Fruit fly (Drosophila melanogaster) whole organism, prepupa: ENCODE measurements around the gene brv2.

Experiments used
- CG10631 ChIP-seq: fragments of 200-800 bp; sonication (Bioruptor generic); optimal IDR thresholded peaks from 2 replicates; lab custom pipeline; 2016; ENCODE audit warnings: missing biosample characterization, missing genetic modification characterization
- CG11294 ChIP-seq: fragments of 200-800 bp; sonication (Bioruptor generic); IDR thresholded peaks from 2 replicates; pipeline ENCODE4 v1.3.6; 2022; ENCODE audit warnings: missing biosample characterization, missing genetic modification characterization
- CG15336 ChIP-seq: fragments of 200-800 bp; sonication (Bioruptor generic); IDR thresholded peaks from 2 replicates; pipeline ENCODE4 v1.3.6; 2022; ENCODE audit warnings: missing biosample characterization, missing genetic modification characterization
- CG1621 ChIP-seq: fragments of 200-800 bp; sonication (Bioruptor generic); optimal IDR thresholded peaks from 3 replicates; lab custom pipeline; 2018; ENCODE audit warnings: missing biosample characterization, mild to moderate bottlenecking, missing genetic modification characterization
- CG16779 ChIP-seq: fragments of 200-800 bp; sonication (Bioruptor generic); optimal IDR thresholded peaks from 3 replicates; lab custom pipeline; 2017; ENCODE audit warnings: missing biosample characterization, mild to moderate bottlenecking, missing genetic modification characterization
- CG31627 ChIP-seq: fragments of 200-800 bp; sonication (Bioruptor generic); optimal IDR thresholded peaks from 3 replicates; lab custom pipeline; 2016; ENCODE audit warnings: missing biosample characterization, missing genetic modification characterization
- CG32006 ChIP-seq: fragments of 200-800 bp; sonication (Bioruptor generic); optimal IDR thresholded peaks from 3 replicates; lab custom pipeline; 2017; ENCODE audit warnings: missing biosample characterization, mild to moderate bottlenecking, missing genetic modification characterization
- CG34406 ChIP-seq: fragments of 200-800 bp; sonication (Bioruptor generic); optimal IDR thresholded peaks from 3 replicates; lab custom pipeline; 2016; ENCODE audit warnings: missing biosample characterization, missing genetic modification characterization
- CG4318 ChIP-seq: fragments of 200-800 bp; sonication (Bioruptor generic); optimal IDR thresholded peaks from 3 replicates; lab custom pipeline; 2017; ENCODE audit warnings: missing biosample characterization, mild to moderate bottlenecking, missing genetic modification characterization
- CG6163 ChIP-seq: fragments of 200-800 bp; sonication (Bioruptor generic); IDR thresholded peaks from 3 replicates; pipeline ENCODE4 v1.3.6; 2022; ENCODE audit warnings: missing biosample characterization, missing genetic modification characterization
- CG6276 ChIP-seq: fragments of 200-800 bp; sonication (Bioruptor generic); optimal IDR thresholded peaks from 2 replicates; lab custom pipeline; 2017; ENCODE audit warnings: missing biosample characterization, mild to moderate bottlenecking, missing genetic modification characterization
- CG6808 ChIP-seq: fragments of 200-800 bp; sonication (Bioruptor generic); optimal IDR thresholded peaks from 3 replicates; lab custom pipeline; 2017; ENCODE audit warnings: missing biosample characterization, missing genetic modification characterization, mild to moderate bottlenecking, moderate library complexity, missing genetic modification reagents
- CG7368 ChIP-seq: fragments of 200-800 bp; sonication (Bioruptor generic); optimal IDR thresholded peaks from 3 replicates; lab custom pipeline; 2016; ENCODE audit warnings: missing biosample characterization, missing genetic modification characterization
- CG8119 ChIP-seq: fragments of 200-800 bp; sonication (Bioruptor generic); IDR thresholded peaks from 3 replicates; pipeline ENCODE4 v1.3.6; 2022; ENCODE audit warnings: missing biosample characterization, missing genetic modification characterization
- CG8632 ChIP-seq: fragments of 200-800 bp; sonication (Bioruptor generic); optimal IDR thresholded peaks from 3 replicates; lab custom pipeline; 2016; ENCODE audit warnings: missing biosample characterization, missing genetic modification characterization
- CG9139 ChIP-seq: fragments of 200-800 bp; sonication (Bioruptor generic); optimal IDR thresholded peaks from 3 replicates; lab custom pipeline; 2017; ENCODE audit warnings: missing biosample characterization, mild to moderate bottlenecking, missing genetic modification characterization
- Eip75B ChIP-seq: fragments of 200-800 bp; sonication (Bioruptor generic); optimal IDR thresholded peaks from 3 replicates; lab custom pipeline; 2016; ENCODE audit warnings: missing biosample characterization, missing genetic modification characterization
- Eip78C ChIP-seq: fragments of 200-800 bp; sonication (Bioruptor generic); peaks from one replicate; lab custom pipeline; 2016; ENCODE audit warnings: missing biosample characterization, missing genetic modification characterization
- Eip93F ChIP-seq: fragments of 200-800 bp; sonication (Bioruptor generic); optimal IDR thresholded peaks from 2 replicates; lab custom pipeline; 2016; ENCODE audit warnings: missing biosample characterization, mild to moderate bottlenecking, missing genetic modification characterization
- Ets21C ChIP-seq: fragments of 200-800 bp; sonication (Bioruptor generic); optimal IDR thresholded peaks from 3 replicates; lab custom pipeline; 2016; ENCODE audit warnings: missing biosample characterization, missing genetic modification characterization
- Ets96B ChIP-seq: fragments of 200-800 bp; optimal IDR thresholded peaks from 2 replicates; lab custom pipeline; 2019; ENCODE audit warnings: missing biosample characterization, mild to moderate bottlenecking, missing genetic modification characterization, moderate library complexity
- Gug ChIP-seq: fragments of 200-800 bp; sonication (Bioruptor generic); IDR thresholded peaks from 2 replicates; pipeline ENCODE4 v1.3.6; 2022; ENCODE audit warnings: missing biosample characterization, missing genetic modification characterization
- Hr38 ChIP-seq: sonication (Bioruptor generic); optimal IDR thresholded peaks from 2 replicates; lab custom pipeline; 2016; ENCODE audit warnings: missing biosample characterization, missing genetic modification characterization
- Lpt ChIP-seq: fragments of 200-800 bp; sonication (Bioruptor generic); optimal IDR thresholded peaks from 3 replicates; lab custom pipeline; 2016; ENCODE audit warnings: missing biosample characterization, missing genetic modification characterization
- Met ChIP-seq: fragments of 200-800 bp; sonication (Bioruptor generic); optimal IDR thresholded peaks from 3 replicates; lab custom pipeline; 2016; ENCODE audit warnings: missing biosample characterization, missing genetic modification characterization
- OdsH ChIP-seq: fragments of 200-800 bp; sonication (Bioruptor generic); optimal IDR thresholded peaks from 3 replicates; lab custom pipeline; 2016; ENCODE audit warnings: missing biosample characterization, missing genetic modification characterization
- Sox102F ChIP-seq: fragments of 200-800 bp; sonication (Bioruptor generic); optimal IDR thresholded peaks from 2 replicates; lab custom pipeline; 2016; ENCODE audit warnings: missing biosample characterization, mild to moderate bottlenecking, missing genetic modification characterization
- Sox14 ChIP-seq: fragments of 200-800 bp; sonication (Bioruptor generic); optimal IDR thresholded peaks from 3 replicates; lab custom pipeline; 2016; ENCODE audit warnings: missing biosample characterization, missing genetic modification characterization
- Sox15 ChIP-seq: fragments of 200-800 bp; sonication (Bioruptor generic); optimal IDR thresholded peaks from 3 replicates; lab custom pipeline; 2016; ENCODE audit warnings: missing biosample characterization, missing genetic modification characterization
- achi ChIP-seq: fragments of 200-800 bp; sonication (Bioruptor generic); optimal IDR thresholded peaks from 3 replicates; lab custom pipeline; 2016; ENCODE audit warnings: missing biosample characterization, missing genetic modification characterization
- acj6 ChIP-seq: fragments of 200-800 bp; sonication (Bioruptor generic); optimal IDR thresholded peaks from 3 replicates; lab custom pipeline; 2016; ENCODE audit warnings: missing biosample characterization, missing genetic modification characterization
- eg ChIP-seq: fragments of 200-800 bp; sonication (Bioruptor generic); IDR thresholded peaks from 3 replicates; pipeline ENCODE4 v1.3.6; 2022; ENCODE audit warnings: missing biosample characterization, missing genetic modification characterization
- esn ChIP-seq: fragments of 200-800 bp; sonication (Bioruptor generic); optimal IDR thresholded peaks from 2 replicates; lab custom pipeline; 2016; ENCODE audit warnings: missing biosample characterization, mild to moderate bottlenecking, missing genetic modification characterization, moderate library complexity
- fd59A ChIP-seq: fragments of 200-800 bp; sonication (Bioruptor generic); optimal IDR thresholded peaks from 2 replicates; lab custom pipeline; 2017; ENCODE audit warnings: missing biosample characterization, mild to moderate bottlenecking, missing genetic modification characterization, missing genetic modification reagents
- fd85E ChIP-seq: fragments of 200-800 bp; sonication (Bioruptor generic); optimal IDR thresholded peaks from 3 replicates; lab custom pipeline; 2016; ENCODE audit warnings: missing biosample characterization, missing genetic modification characterization
- fkh ChIP-seq: fragments of 200-800 bp; sonication (Bioruptor generic); optimal IDR thresholded peaks from 3 replicates; lab custom pipeline; 2017; ENCODE audit warnings: missing biosample characterization, mild to moderate bottlenecking, missing genetic modification characterization, moderate library complexity
- net ChIP-seq: fragments of 200-800 bp; sonication (Bioruptor generic); optimal IDR thresholded peaks from 3 replicates; lab custom pipeline; 2016; ENCODE audit warnings: missing biosample characterization, missing genetic modification characterization
- pdm3 ChIP-seq: fragments of 200-800 bp; sonication (Bioruptor generic); optimal IDR thresholded peaks from 3 replicates; lab custom pipeline; 2016; ENCODE audit warnings: missing biosample characterization, missing genetic modification characterization
- salr ChIP-seq, 2 experiments: fragments of 200-800 bp; sonication (Bioruptor generic); optimal IDR thresholded peaks; 3 replicates each; lab custom pipeline; 2016 to 2018; ENCODE audit warnings: missing biosample characterization in 2 of 2, missing genetic modification characterization in 2 of 2, mild to moderate bottlenecking in 1 of 2
- ss ChIP-seq, 2 experiments: fragments of 200-800 bp; sonication (Bioruptor generic); optimal IDR thresholded peaks; 2 replicates in 1 of 2; 3 replicates in 1 of 2; lab custom pipeline; 2017 to 2018; ENCODE audit warnings: mild to moderate bottlenecking in 2 of 2, missing biosample characterization in 2 of 2, missing genetic modification characterization in 2 of 2, moderate library complexity in 1 of 2
- svp ChIP-seq: fragments of 200-800 bp; sonication (Bioruptor generic); peaks from one replicate; lab custom pipeline; 2016; ENCODE audit warnings: missing biosample characterization, missing genetic modification characterization
- topi ChIP-seq: fragments of 200-800 bp; sonication (Bioruptor generic); optimal IDR thresholded peaks from 3 replicates; lab custom pipeline; 2016; ENCODE audit warnings: missing biosample characterization, missing genetic modification characterization
- vri ChIP-seq: fragments of 200-800 bp; sonication (Bioruptor generic); optimal IDR thresholded peaks from 3 replicates; lab custom pipeline; 2016; ENCODE audit warnings: missing biosample characterization, mild to moderate bottlenecking, missing genetic modification characterization

brv2 gene

DNA sequence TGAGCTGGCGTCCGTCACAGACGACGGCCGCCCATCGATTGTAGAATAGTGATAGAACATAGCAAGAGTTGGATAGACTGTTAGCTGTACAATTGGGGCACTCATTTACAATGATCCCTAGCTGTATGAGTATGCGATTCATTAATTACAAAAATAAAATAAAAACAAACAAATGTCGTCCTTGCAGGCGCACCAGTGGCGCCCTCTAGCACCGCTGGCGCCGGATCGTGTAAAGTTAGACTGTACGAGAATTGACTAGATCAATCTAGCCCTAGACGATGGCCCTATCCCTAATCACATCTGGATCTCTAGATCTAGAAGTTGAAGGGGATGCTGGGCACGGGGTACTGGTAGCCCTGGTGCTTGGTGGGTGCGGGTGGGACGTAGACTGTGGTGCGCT, 39.2 kb upstream of the brv2 start:
- TF ChIP-seq Met (GFP tag; lab: Kevin White, UChicago) (no peak), Ets96B (tag; lab: Kevin White, UChicago) (no peak), Hr38 (GFP tag; lab: Kevin White, UChicago) (no peak), Gug (GFP tag; lab: Robert Waterston, UW) (no peak), acj6 (GFP tag; lab: Kevin White, UChicago) (no peak), Eip93F (GFP tag; lab: Kevin White, UChicago) (no peak), CG8632 (GFP tag; lab: Kevin White, UChicago) (no peak), achi (GFP tag; lab: Kevin White, UChicago) (no peak), CG6163 (no peak), OdsH (GFP tag; lab: Kevin White, UChicago) (no peak), CG34406 (GFP tag; lab: Kevin White, UChicago) (no peak), esn (GFP tag; lab: Kevin White, UChicago) (no peak), vri (GFP tag; lab: Kevin White, UChicago) (no peak), fkh (no peak), Eip75B (GFP tag; lab: Kevin White, UChicago) (no peak)
- TF ChIP-seq, all 60 proteins: peak for 0

DNA sequence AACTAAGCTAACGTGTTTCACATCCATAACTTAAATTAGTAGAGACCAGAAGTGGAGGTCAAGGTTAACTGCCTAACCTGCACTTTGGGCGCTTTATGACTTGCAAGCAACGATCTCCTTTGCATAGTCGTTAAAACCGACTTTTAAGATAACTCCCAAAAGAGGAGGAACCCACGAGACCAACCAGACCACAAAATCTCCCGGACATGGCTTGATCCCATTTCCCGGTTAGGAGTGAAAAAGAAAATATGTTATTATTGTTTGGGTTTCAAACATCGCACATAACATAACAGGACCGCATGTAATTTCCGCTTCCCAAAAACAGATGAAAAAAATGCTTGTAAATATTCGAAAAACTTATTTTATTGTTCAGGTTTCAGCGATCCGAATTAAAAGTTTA, 38.8 kb upstream of the brv2 start:
- TF ChIP-seq CG8119 (GFP tag; lab: Robert Waterston, UW) (no peak), esn (GFP tag; lab: Kevin White, UChicago) (no peak), CG9139 (GFP tag; lab: Kevin White, UChicago) (no peak), Lpt (GFP tag; lab: Kevin White, UChicago) (no peak), CG6276 (GFP tag; lab: Kevin White, UChicago) (no peak), Sox15 (GFP tag; lab: Kevin White, UChicago) (no peak), fd59A (GFP tag; lab: Kevin White, UChicago) (no peak), fkh (no peak), CG31627 (GFP tag; lab: Kevin White, UChicago) (no peak), CG7368 (no peak), Sox102F (GFP tag; lab: Kevin White, UChicago) (no peak), CG4318 (GFP tag; lab: Kevin White, UChicago) (no peak), salr (GFP tag; optimal IDR thresholded peaks at IDR 0.05; lab: Kevin White, UChicago) (no peak), vri (GFP tag; lab: Kevin White, UChicago) (no peak), svp (no peak), Ets96B (tag; lab: Kevin White, UChicago) (no peak), Ets21C (GFP tag; lab: Kevin White, UChicago) (no peak)
- TF ChIP-seq, all 60 proteins: peak for 0

DNA sequence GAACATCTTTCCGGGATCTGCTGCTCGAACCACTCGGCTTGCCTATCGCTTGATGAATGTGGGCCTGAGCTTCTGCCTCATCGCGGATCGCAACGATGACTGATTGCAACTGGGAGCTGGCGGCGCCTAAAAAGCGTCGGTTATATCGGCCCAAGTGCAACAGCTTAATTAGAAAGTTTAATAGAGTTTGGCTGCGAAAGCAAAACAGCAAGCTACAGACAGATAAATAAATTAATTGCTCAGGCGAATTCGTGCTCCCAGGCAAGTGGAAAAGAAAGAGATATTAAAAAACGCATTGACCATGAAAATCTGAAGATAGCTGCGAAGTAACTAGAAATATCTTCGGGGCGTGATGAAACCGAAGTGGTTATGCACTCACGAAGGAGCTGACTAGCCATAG, 38.1 kb upstream of the brv2 start, which contains the start of gene CG13728:
CG13728 (minus strand) TSS at position 101 of the 400 bp plus-strand sequence.
- TF ChIP-seq CG7368 = no peak
- no peak for TF ChIP-seq CG10631 (GFP tag; lab: Kevin White, UChicago)
- TF ChIP-seq Sox14 = no peak
- TF ChIP-seq, all 60 proteins: peak for 0

DNA sequence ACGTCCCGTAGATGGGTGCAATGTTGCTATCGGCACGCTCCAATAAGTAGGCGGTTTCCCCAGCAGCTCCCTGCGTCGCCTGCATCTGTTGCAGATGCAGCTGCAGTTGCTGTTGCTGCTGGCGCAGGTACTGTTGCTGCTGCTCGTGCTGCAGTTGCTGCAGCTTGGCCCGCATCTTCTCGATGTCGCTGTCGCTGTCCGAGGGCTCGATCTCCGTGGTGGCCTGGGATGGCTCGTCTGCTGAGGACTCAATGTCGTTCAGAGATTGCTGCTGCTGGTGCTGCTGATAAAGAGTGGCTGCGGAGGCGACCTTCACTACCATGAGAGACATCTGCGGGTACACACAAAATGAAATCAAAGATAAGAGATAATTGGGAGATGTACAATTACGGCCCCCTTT, 37.5 kb upstream of the brv2 start:
- peak in 1 of 2 experiments; percentile 86 for TF ChIP-seq ss (GFP tag; optimal IDR thresholded peaks at IDR 0.05; lab: Kevin White, UChicago)
- TF ChIP-seq CG11294 (GFP tag; lab: Robert Waterston, UW) = no peak
- TF ChIP-seq, all 60 proteins: peak for 1

DNA sequence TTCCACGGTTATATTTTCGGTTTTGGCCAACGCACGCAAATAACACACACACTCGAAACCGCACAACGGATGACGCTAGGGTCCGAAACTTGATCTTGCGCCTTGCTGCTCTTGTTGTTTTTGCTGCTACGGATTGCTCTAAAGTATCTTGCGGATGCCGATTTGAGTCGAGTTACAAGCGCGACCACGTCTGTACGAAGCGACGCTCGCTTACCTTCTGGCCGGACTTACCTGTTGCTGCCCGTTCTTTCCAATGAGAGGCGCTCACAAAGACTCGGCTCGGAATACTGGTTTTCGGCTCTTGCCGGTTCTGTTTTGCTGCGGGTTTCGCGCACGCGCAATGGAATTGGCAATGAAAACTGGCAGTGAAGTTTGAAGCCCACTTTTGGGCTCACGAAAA, 34.8 kb upstream of the brv2 start, which contains the start of gene Cad74A:
Cad74A (minus strand) TSS at position 220 of the 400 bp plus-strand sequence.
- no peak for TF ChIP-seq CG6276 (GFP tag; lab: Kevin White, UChicago)
- TF ChIP-seq CG16779 (tag; lab: Kevin White, UChicago) = no peak
- no peak for TF ChIP-seq fd85E (GFP tag; lab: Kevin White, UChicago)
- TF ChIP-seq Ets96B (tag; lab: Kevin White, UChicago) = no peak
- TF ChIP-seq topi = no peak
- TF ChIP-seq CG6808 (GFP tag; lab: Kevin White, UChicago) = no peak
- TF ChIP-seq CG15336 = peak; percentile 55; the same call in 1 of the 2 replicates
- no peak for TF ChIP-seq CG7368
- no peak for TF ChIP-seq CG10631 (GFP tag; lab: Kevin White, UChicago)
- TF ChIP-seq Eip78C (GFP tag; lab: Kevin White, UChicago) = peak; percentile 86
- TF ChIP-seq Lpt (GFP tag; lab: Kevin White, UChicago) = peak; percentile 32
- peak in 1 of 2 experiments; percentile 46 for TF ChIP-seq ss (GFP tag; optimal IDR thresholded peaks at IDR 0.05; lab: Kevin White, UChicago)
- no peak for TF ChIP-seq pdm3 (GFP tag; lab: Kevin White, UChicago)
- TF ChIP-seq CG1621 (tag; lab: Kevin White, UChicago) = peak; percentile 91
- TF ChIP-seq eg = peak; percentile 52; the same call in 2 of the 3 replicates
- TF ChIP-seq fkh = peak; percentile 8
- TF ChIP-seq CG6163 = peak; percentile 51; the same call in 2 of the 3 replicates
- TF ChIP-seq Eip75B (GFP tag; lab: Kevin White, UChicago) = peak; percentile 18
- TF ChIP-seq Sox15 (GFP tag; lab: Kevin White, UChicago) = no peak
- TF ChIP-seq net (GFP tag; lab: Kevin White, UChicago) = no peak
- no peak for TF ChIP-seq CG32006 (GFP tag; lab: Kevin White, UChicago)
- TF ChIP-seq CG8119 (GFP tag; lab: Robert Waterston, UW) = peak; percentile 51; the same call in 2 of the 3 replicates
